Worm (Caenorhabditis elegans): ENCODE data around the gene C44C1.6.

DNA sequence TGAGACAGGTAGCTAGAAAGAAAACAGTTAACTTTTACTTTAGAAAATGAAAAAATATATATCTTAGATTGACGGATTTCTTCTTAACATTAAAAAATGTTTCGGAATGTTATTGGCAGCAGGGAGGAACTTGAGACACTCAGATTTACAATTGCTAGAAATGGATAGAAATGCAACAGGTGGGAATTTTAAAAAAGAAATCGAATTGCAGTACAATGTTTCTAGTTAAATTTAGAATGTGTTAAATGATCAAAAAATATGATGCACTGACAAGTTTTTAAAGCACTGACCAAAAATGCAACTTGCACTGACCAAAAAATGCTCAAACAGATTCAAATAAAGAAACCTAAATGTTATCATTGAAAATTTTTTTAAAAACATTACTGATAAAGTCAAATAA lies 43.9 kb downstream of the C44C1.6 start:
- TF ChIP-seq flt-1 (GFP tag; IDR thresholded peaks at IDR 0.05): no peak
- no peak for TF ChIP-seq T22C8.4 (GFP tag; IDR thresholded peaks at IDR 0.05)
- TF ChIP-seq klf-2 (GFP tag; conservative IDR thresholded peaks at IDR 0.05): no peak
- no peak for TF ChIP-seq ztf-29 (GFP tag; IDR thresholded peaks at IDR 0.05)
- TF ChIP-seq med-1 (GFP tag; optimal IDR thresholded peaks at IDR 0.05; ENCODE audit: insufficient read depth): no peak
- no peak for TF ChIP-seq tab-1 (GFP tag; IDR thresholded peaks at IDR 0.05)
- no peak for TF ChIP-seq cog-1 (tag; optimal IDR thresholded peaks at IDR 0.05)
